Worm (Caenorhabditis elegans): ENCODE measurements around the gene ZK353.9.

ce11 chrIII:8380645-8381044 is 28.7 kb upstream of the ZK353.9 start, which contains the start of gene R05D3.12:
- TF ChIP-seq pha-4 (GFP tag; IDR thresholded peaks at IDR 0.05) (no peak), pha-4 (tag; optimal IDR thresholded peaks at IDR 0.05) (no peak), hmg-1.1 (GFP tag; IDR thresholded peaks at IDR 0.05) (no peak), R02D3.7 (tag; optimal IDR thresholded peaks at IDR 0.05) (no peak), spr-1 (tag; optimal IDR thresholded peaks at IDR 0.05) (no peak), unc-39 (tag; optimal IDR thresholded peaks at IDR 0.05) (no peak), Y105C5A.15 (GFP tag; IDR thresholded peaks at IDR 0.05) (no peak), ama-1 (optimal IDR thresholded peaks at IDR 0.05) (no peak), unc-62 (GFP tag; optimal IDR thresholded peaks at IDR 0.05 in 1 of 2) (no peak), unc-62 (tag; optimal IDR thresholded peaks at IDR 0.05) (no peak)
